Fruit fly (Drosophila melanogaster) whole organism, wandering third instar larva: ENCODE measurements around the gene Blm.

ENCODE experiments used
- Abd-B ChIP-seq: fragments of >200 bp; optimal IDR thresholded peaks from 2 replicates; lab custom pipeline; 2017; ENCODE audit warnings: missing biosample characterization, missing genetic modification characterization
- CG9705 ChIP-seq: fragments of 200-800 bp; sonication (Bioruptor generic); optimal IDR thresholded peaks from 2 replicates; lab custom pipeline; 2018; ENCODE audit warnings: missing biosample characterization, mild to moderate bottlenecking, missing genetic modification characterization
- CrebA ChIP-seq: fragments of 200-800 bp; sonication (Bioruptor generic); optimal IDR thresholded peaks from 2 replicates; lab custom pipeline; 2016; ENCODE audit warnings: missing biosample characterization, mild to moderate bottlenecking, missing genetic modification characterization, borderline replicate concordance
- Dfd ChIP-seq: fragments of >200 bp; optimal IDR thresholded peaks from 2 replicates; lab custom pipeline; 2017; ENCODE audit warnings: missing biosample characterization, missing genetic modification characterization
- Dif ChIP-seq: fragments of 200-275, 200-300 bp; sonication (Bioruptor generic); optimal IDR thresholded peaks from 2 replicates; lab custom pipeline; 2018; ENCODE audit warnings: missing biosample characterization, missing genetic modification characterization; ENCODE audit not compliant: partially characterized antibody
- GATAd ChIP-seq: sonication (Bioruptor generic); optimal IDR thresholded peaks from 2 replicates; lab custom pipeline; 2016; ENCODE audit warnings: missing biosample characterization, missing genetic modification characterization
- Hr83 ChIP-seq: fragments of 200-300 bp; sonication (Bioruptor generic); optimal IDR thresholded peaks from 2 replicates; lab custom pipeline; 2016; ENCODE audit warnings: missing biosample characterization, mild to moderate bottlenecking, missing genetic modification characterization, moderate library complexity; ENCODE audit not compliant: poor library complexity, severe bottlenecking
- Mio ChIP-seq: sonication (Bioruptor generic); optimal IDR thresholded peaks from 2 replicates; lab custom pipeline; 2016; ENCODE audit warnings: missing biosample characterization, missing genetic modification characterization
- Myc ChIP-seq: fragments of >200 bp; optimal IDR thresholded peaks from 2 replicates; lab custom pipeline; 2017
- N ChIP-seq: fragments of >200 bp; optimal IDR thresholded peaks from 2 replicates; lab custom pipeline; 2018; ENCODE audit warnings: missing biosample characterization, missing external identifiers, missing genetic modification characterization
- OdsH ChIP-seq: fragments of 200-800 bp; sonication (Bioruptor generic); optimal IDR thresholded peaks from 2 replicates; lab custom pipeline; 2016; ENCODE audit warnings: missing biosample characterization, mild to moderate bottlenecking, missing genetic modification characterization
- Rel ChIP-seq, 2 experiments: fragments of 200-800 bp; sonication (Bioruptor generic) in 1 of 2; optimal IDR thresholded peaks; 2 replicates in 1 of 2; 3 replicates in 1 of 2; lab custom pipeline; 2016 to 2019; ENCODE audit warnings: mild to moderate bottlenecking in 2 of 2, missing biosample characterization in 2 of 2, missing genetic modification characterization in 2 of 2, moderate library complexity in 1 of 2
- br ChIP-seq: fragments of 200-800 bp; sonication (Bioruptor generic); optimal IDR thresholded peaks from 2 replicates; lab custom pipeline; 2016; ENCODE audit warnings: missing biosample characterization, missing genetic modification characterization
- brk ChIP-seq: fragments of 200-800 bp; sonication (Bioruptor generic); optimal IDR thresholded peaks from 2 replicates; lab custom pipeline; 2016; ENCODE audit warnings: missing biosample characterization, mild to moderate bottlenecking, missing genetic modification characterization
- dl ChIP-seq, 2 experiments: fragments of 175-275, 200-275 bp in 1 of 2; fragments of 200-275 bp in 1 of 2; sonication (Bioruptor generic); optimal IDR thresholded peaks; lab custom pipeline; 2018; ENCODE audit warnings: mild to moderate bottlenecking in 2 of 2, missing biosample characterization in 2 of 2, missing genetic modification characterization in 2 of 2, moderate library complexity in 2 of 2; ENCODE audit not compliant: partially characterized antibody in 2 of 2, insufficient read depth in 1 of 2
- dmrt93B ChIP-seq: fragments of 200-800 bp; sonication (Bioruptor generic); optimal IDR thresholded peaks from 2 replicates; lab custom pipeline; 2018; ENCODE audit warnings: missing biosample characterization, mild to moderate bottlenecking, missing genetic modification characterization
- dsf ChIP-seq: sonication (Bioruptor generic); optimal IDR thresholded peaks from 2 replicates; lab custom pipeline; 2016; ENCODE audit warnings: missing biosample characterization, missing genetic modification characterization, borderline replicate concordance
- ey ChIP-seq: fragments of 200-800 bp; sonication (Bioruptor generic); optimal IDR thresholded peaks from 2 replicates; lab custom pipeline; 2016; ENCODE audit warnings: missing biosample characterization, missing genetic modification characterization
- foxo ChIP-seq, 2 experiments: fragments of 200-800 bp; sonication (Bioruptor generic); optimal IDR thresholded peaks; 2 replicates in 1 of 2; 3 replicates in 1 of 2; lab custom pipeline; 2016 to 2017; ENCODE audit warnings: missing biosample characterization in 2 of 2, missing genetic modification characterization in 2 of 2
- fru ChIP-seq: fragments of 200-800 bp; sonication (Bioruptor generic); optimal IDR thresholded peaks from 3 replicates; lab custom pipeline; 2016; ENCODE audit warnings: missing biosample characterization, mild to moderate bottlenecking, missing genetic modification characterization
- h ChIP-seq: fragments of 200-800 bp; sonication (Bioruptor generic); optimal IDR thresholded peaks from 3 replicates; lab custom pipeline; 2016; ENCODE audit warnings: missing biosample characterization, mild to moderate bottlenecking, missing genetic modification characterization
- jim ChIP-seq: fragments of 175-275, 200-325 bp; sonication (Bioruptor generic); optimal IDR thresholded peaks from 2 replicates; lab custom pipeline; 2016; ENCODE audit warnings: missing biosample characterization, mild to moderate bottlenecking, missing genetic modification characterization
- lola ChIP-seq: fragments of >200 bp; optimal IDR thresholded peaks from 2 replicates; lab custom pipeline; 2017; ENCODE audit warnings: missing biosample characterization, missing genetic modification characterization
- pan ChIP-seq: fragments of >200 bp; optimal IDR thresholded peaks from 2 replicates; lab custom pipeline; 2017
- psq ChIP-seq: fragments of 200-800 bp; sonication (Bioruptor generic); optimal IDR thresholded peaks from 3 replicates; lab custom pipeline; 2017; ENCODE audit warnings: missing biosample characterization, mild to moderate bottlenecking, missing genetic modification characterization, moderate library complexity
- rgr ChIP-seq: fragments of 200-800 bp; sonication (Bioruptor generic); optimal IDR thresholded peaks from 3 replicates; lab custom pipeline; 2016; ENCODE audit warnings: missing biosample characterization, mild to moderate bottlenecking, missing genetic modification characterization
- sage ChIP-seq: fragments of 200-800 bp; sonication (Bioruptor generic); optimal IDR thresholded peaks from 2 replicates; lab custom pipeline; 2016; ENCODE audit warnings: missing biosample characterization, mild to moderate bottlenecking, missing genetic modification characterization
- sv ChIP-seq: fragments of 200-800 bp; sonication (Bioruptor generic); optimal IDR thresholded peaks from 3 replicates; lab custom pipeline; 2016; ENCODE audit warnings: missing biosample characterization, missing genetic modification characterization
- woc ChIP-seq: sonication (Bioruptor generic); optimal IDR thresholded peaks from 2 replicates; lab custom pipeline; 2016; ENCODE audit warnings: missing biosample characterization, mild to moderate bottlenecking, missing genetic modification characterization

The Blm gene

DNA sequence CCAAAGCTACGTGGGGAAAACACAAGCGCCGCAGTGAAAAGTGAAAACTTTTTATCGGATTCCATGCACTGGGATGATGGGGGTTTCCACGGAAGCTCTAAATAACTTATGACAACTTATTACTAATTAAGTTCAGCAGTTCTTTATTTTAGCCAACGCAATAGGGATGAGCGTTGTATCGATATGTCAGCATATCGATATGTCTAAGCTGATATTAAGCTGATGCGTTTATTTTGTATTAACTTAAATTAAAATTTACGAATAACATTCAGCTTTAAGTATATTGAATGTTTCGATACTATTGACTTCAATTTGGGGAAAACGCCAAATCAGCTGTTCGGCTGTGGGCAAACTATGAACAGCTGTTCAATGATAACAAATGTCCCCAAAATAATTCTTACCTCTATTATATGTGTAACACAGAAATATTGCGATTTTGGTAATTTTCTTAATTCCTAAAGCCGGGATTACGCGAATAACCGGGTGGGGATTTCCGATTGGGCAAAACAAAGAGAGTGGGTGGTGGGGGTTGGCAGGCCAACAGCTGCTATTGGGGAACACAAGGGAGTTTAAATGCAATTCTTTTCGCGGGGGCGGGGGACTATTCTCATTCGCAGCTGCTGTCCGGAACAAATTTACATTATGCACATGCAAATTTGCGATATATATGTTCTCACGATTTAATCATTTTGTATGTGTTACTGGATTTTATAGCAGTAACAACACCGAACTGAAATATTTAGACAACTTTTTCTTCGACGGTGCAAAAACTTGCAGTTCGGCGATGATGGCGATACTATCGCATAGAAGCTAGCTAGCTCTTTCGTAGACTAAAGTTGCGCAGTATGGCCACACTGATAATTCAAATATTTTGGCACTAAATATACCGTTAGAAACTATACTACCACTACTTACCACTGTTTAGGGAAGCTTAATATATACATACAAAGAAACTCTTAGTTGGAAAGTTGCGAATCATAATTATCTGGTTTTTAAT lies 8.0 kb upstream of the Blm start, which contains the start of gene CG6923:
Gene CG6923, minus strand, starts transcription at position 733 of the 997 bp plus-strand sequence.
- TF ChIP-seq foxo (GFP tag; optimal IDR thresholded peaks at IDR 0.05; lab: Kevin White, UChicago) (peak in 1 of 2 experiments; percentile 3), Abd-B (GFP tag; lab: Kevin White, UChicago) (no peak), fru (no peak), lola (no peak), woc (no peak), N (GFP tag; lab: Kevin White, UChicago) (no peak), sage (no peak), dl (GFP tag; optimal IDR thresholded peaks at IDR 0.05; lab: Kevin White, UChicago; ENCODE audit: insufficient read depth in 1 of 2, partially characterized antibody in 2 of 2) (no peak), pan (lab: Kevin White, UChicago) (no peak), psq (no peak), dsf (GFP tag; lab: Kevin White, UChicago) (no peak), sv (GFP tag; lab: Kevin White, UChicago) (no peak), h (GFP tag; lab: Kevin White, UChicago) (no peak), Myc (lab: Kevin White, UChicago) (peak; percentile 24), Rel (GFP tag; optimal IDR thresholded peaks at IDR 0.05; lab: Kevin White, UChicago) (no peak), Rel (tag; optimal IDR thresholded peaks at IDR 0.05; lab: Kevin White, UChicago) (peak; percentile 73), Dif (GFP tag; lab: Kevin White, UChicago) (no peak), Hr83 (GFP tag; lab: Kevin White, UChicago) (peak; percentile 2), jim (no peak)

DNA sequence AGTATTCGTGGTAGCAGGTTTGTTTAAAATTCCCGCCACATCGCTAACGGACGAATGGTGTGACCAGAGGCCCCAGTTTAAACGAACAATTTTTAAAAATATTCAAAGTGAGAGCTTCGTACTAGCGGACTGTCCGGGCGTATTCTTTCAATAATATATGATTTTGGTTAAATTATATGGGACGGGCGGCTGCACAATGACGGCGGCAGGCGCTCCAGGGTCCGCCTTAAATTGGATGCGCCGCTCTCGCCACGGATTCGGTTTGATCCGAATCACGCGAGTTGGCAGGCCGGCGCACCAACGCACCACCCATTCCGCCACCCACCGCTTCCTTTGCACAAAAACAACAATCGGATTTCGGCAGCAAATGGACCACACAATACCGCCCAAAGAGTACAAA lies 6.2 kb downstream of the Blm start, which contains the start of gene CG14721:
Gene CG14721, plus strand, starts transcription at position 111 of the 400 bp plus-strand sequence.
- no peak for TF ChIP-seq Mio (GFP tag; lab: Kevin White, UChicago)
- TF ChIP-seq ey: peak; percentile 6

DNA sequence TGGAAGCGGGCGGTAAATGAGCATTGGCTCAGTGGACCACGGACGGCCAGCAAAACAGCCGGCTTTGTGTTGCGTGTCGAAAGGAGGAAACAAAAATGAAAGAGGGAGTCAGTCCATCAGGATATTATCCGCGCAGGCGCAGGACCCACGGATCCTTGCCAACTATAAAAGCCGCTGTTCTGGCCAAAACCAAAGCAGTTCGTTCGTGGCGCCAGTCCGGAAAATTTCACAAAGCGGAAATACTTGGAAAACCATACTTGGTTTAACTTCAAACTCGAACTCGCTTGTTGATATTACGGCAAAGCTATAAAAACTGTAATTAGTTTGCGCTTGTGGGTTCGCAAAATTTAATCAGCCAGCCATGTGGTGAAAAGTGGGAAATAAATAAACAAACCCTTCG lies 20.0 kb downstream of the Blm start, which contains the start of gene CG12594:
Gene CG12594, plus strand, starts transcription at position 142 of the 400 bp plus-strand sequence.
- TF ChIP-seq fru (no peak), Dif (GFP tag; lab: Kevin White, UChicago) (no peak), dmrt93B (no peak), rgr (GFP tag; lab: Kevin White, UChicago) (no peak), jim (no peak), br (GFP tag; lab: Kevin White, UChicago) (no peak), ey (no peak), woc (no peak), pan (lab: Kevin White, UChicago) (no peak), foxo (GFP tag; optimal IDR thresholded peaks at IDR 0.05; lab: Kevin White, UChicago) (no peak), CG9705 (GFP tag; lab: Kevin White, UChicago) (no peak), GATAd (GFP tag; lab: Kevin White, UChicago) (no peak), N (GFP tag; lab: Kevin White, UChicago) (no peak)

- no peak for TF ChIP-seq woc
- no peak for TF ChIP-seq psq
- no peak for TF ChIP-seq jim
- no peak for TF ChIP-seq CrebA (GFP tag; lab: Kevin White, UChicago)
- TF ChIP-seq brk (GFP tag; lab: Kevin White, UChicago): no peak
Measured at dm6 chr3R:11711376-11711775, 30.2 kb downstream of the Blm start, which contains the start of gene CG14720. Gene CG14720 (plus strand): TSS chr3R:11711676.

DNA sequence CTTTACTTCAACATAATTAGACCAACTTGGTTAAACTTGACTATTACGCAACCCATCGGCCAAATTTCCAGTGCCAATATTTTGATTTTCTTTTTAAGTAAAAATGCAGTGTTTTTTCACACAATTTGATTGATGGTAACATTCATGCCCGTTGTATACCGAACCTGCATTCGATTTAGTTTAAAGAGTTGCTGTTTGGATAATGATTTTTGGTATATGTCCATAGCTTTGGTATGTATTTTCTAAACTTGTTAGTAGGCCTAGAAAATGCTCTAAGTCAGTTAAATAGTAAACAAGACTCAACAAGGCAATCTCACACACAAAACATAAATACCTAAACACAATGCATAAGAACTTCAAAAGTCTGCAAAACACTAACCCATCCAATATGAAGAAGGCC lies 37.9 kb downstream of the Blm start, which contains the start of gene I-t:
Gene I-t, plus strand, starts transcription at position 301 of the 400 bp plus-strand sequence.
- TF ChIP-seq ey (no peak), Myc (lab: Kevin White, UChicago) (no peak), OdsH (no peak), Dfd (no peak), Hr83 (GFP tag; lab: Kevin White, UChicago) (no peak), pan (lab: Kevin White, UChicago) (no peak), CG9705 (GFP tag; lab: Kevin White, UChicago) (no peak)
